Worm (Caenorhabditis elegans) whole organism, young adult: ENCODE measurements around the gene F46C5.6.

Experiments used
- B0336.3 ChIP-seq: fragments of 200-800 bp; sonication (Bioruptor generic); IDR thresholded peaks from 2 replicates; pipeline ENCODE4 v1.3.6; 2022; ENCODE audit warnings: missing genetic modification characterization, missing compliant biosample characterization
- C17E4.6 ChIP-seq: fragments of 200-800 bp; sonication (Bioruptor generic); IDR thresholded peaks from 2 replicates; pipeline ENCODE4 v1.3.6; 2022; ENCODE audit warnings: missing genetic modification reagents, missing genetic modification characterization, missing compliant biosample characterization
- D2030.7 ChIP-seq: fragments of 200-800 bp; sonication (Bioruptor generic); IDR thresholded peaks from 2 replicates; pipeline ENCODE4 v1.3.6; 2022; ENCODE audit warnings: missing genetic modification reagents, missing genetic modification characterization, missing compliant biosample characterization
- F23B12.7 ChIP-seq: sonication (generic microtip); optimal IDR thresholded peaks from 2 replicates; lab custom pipeline; 2017; ENCODE audit warnings: missing genetic modification characterization, mild to moderate bottlenecking, missing compliant biosample characterization, antibody characterized with exemption, moderate library complexity; ENCODE audit not compliant: insufficient read depth
- F33H1.4 ChIP-seq: fragments of 200-800 bp; sonication (Bioruptor generic); IDR thresholded peaks from 2 replicates; pipeline ENCODE4 v1.3.6; 2022; ENCODE audit warnings: missing genetic modification reagents, missing genetic modification characterization, missing compliant biosample characterization
- F37B4.10 ChIP-seq: fragments of 200-800 bp; sonication (Bioruptor generic); IDR thresholded peaks from 2 replicates; pipeline ENCODE4 v1.3.6; 2022; ENCODE audit warnings: missing genetic modification characterization, missing compliant biosample characterization
- F39B2.1 ChIP-seq: fragments of 200-800 bp; sonication (Bioruptor generic); IDR thresholded peaks from 2 replicates; pipeline ENCODE4 v1.3.6; 2022; ENCODE audit warnings: missing genetic modification reagents, missing genetic modification characterization, missing compliant biosample characterization
- F55B11.4 ChIP-seq: sonication (generic microtip); optimal IDR thresholded peaks from 2 replicates; lab custom pipeline; 2016; ENCODE audit warnings: missing compliant biosample characterization, missing genetic modification characterization, borderline replicate concordance; ENCODE audit not compliant: insufficient read depth
- F57C9.4 ChIP-seq: sonication (generic microtip); optimal IDR thresholded peaks from 2 replicates; lab custom pipeline; 2017; ENCODE audit warnings: mild to moderate bottlenecking, missing genetic modification characterization, missing compliant biosample characterization
- K12H6.12 ChIP-seq: fragments of 200-800 bp; sonication (Bioruptor generic); optimal IDR thresholded peaks from 2 replicates; lab custom pipeline; 2018; ENCODE audit warnings: mild to moderate bottlenecking, missing genetic modification characterization, missing compliant biosample characterization
- ZK185.1 ChIP-seq: sonication (generic microtip); optimal IDR thresholded peaks from 2 replicates; lab custom pipeline; 2016; ENCODE audit warnings: mild to moderate bottlenecking, missing genetic modification characterization, missing compliant biosample characterization; ENCODE audit not compliant: poor library complexity, severe bottlenecking
- aptf-2 ChIP-seq: fragments of 200-800 bp; sonication (Bioruptor generic); conservative IDR thresholded peaks from 2 replicates; pipeline ENCODE4 v1.3.6; 2022; ENCODE audit warnings: missing genetic modification reagents, missing genetic modification characterization, missing compliant biosample characterization
- aptf-3 ChIP-seq: fragments of 200-800 bp; sonication (Bioruptor generic); IDR thresholded peaks from 2 replicates; pipeline ENCODE4 v1.3.6; 2022; ENCODE audit warnings: missing genetic modification characterization, missing compliant biosample characterization
- attf-5 ChIP-seq: fragments of 200-800 bp; sonication (Bioruptor generic); optimal IDR thresholded peaks from 2 replicates; lab custom pipeline; 2018; ENCODE audit warnings: mild to moderate bottlenecking, missing genetic modification characterization, missing compliant biosample characterization
- bed-1 ChIP-seq: fragments of 200-800 bp; sonication (Bioruptor generic); IDR thresholded peaks from 2 replicates; pipeline ENCODE4 v1.3.6; 2022; ENCODE audit warnings: missing genetic modification reagents, missing genetic modification characterization, missing compliant biosample characterization
- ccch-3 ChIP-seq: fragments of 200-800 bp; sonication (Bioruptor generic); optimal IDR thresholded peaks from 2 replicates; lab custom pipeline; 2018; ENCODE audit warnings: mild to moderate bottlenecking, missing genetic modification characterization, missing compliant biosample characterization
- ceh-27 ChIP-seq: fragments of 200-800 bp; sonication (Bioruptor generic); optimal IDR thresholded peaks from 2 replicates; lab custom pipeline; 2018; ENCODE audit warnings: mild to moderate bottlenecking, missing genetic modification characterization, moderate library complexity, missing compliant biosample characterization
- ceh-79 ChIP-seq: sonication (generic microtip); optimal IDR thresholded peaks from 2 replicates; lab custom pipeline; 2017; ENCODE audit warnings: mild to moderate bottlenecking, missing genetic modification characterization, missing compliant biosample characterization
- ceh-91 ChIP-seq: fragments of 200-800 bp; sonication (Bioruptor generic); IDR thresholded peaks from 2 replicates; pipeline ENCODE4 v1.3.6; 2022; ENCODE audit warnings: missing genetic modification reagents, missing genetic modification characterization, missing compliant biosample characterization
- chd-7 ChIP-seq: sonication (generic microtip); optimal IDR thresholded peaks from 2 replicates; lab custom pipeline; 2016; ENCODE audit warnings: mild to moderate bottlenecking, missing genetic modification characterization, moderate library complexity, missing compliant biosample characterization
- dox-1 ChIP-seq: fragments of 200-800 bp; sonication (Bioruptor generic); IDR thresholded peaks from 2 replicates; pipeline ENCODE4 v1.3.6; 2022; ENCODE audit warnings: missing genetic modification reagents, missing genetic modification characterization, missing compliant biosample characterization
- ekl-4 ChIP-seq: fragments of 200-800 bp; sonication (Bioruptor generic); IDR thresholded peaks from 2 replicates; pipeline ENCODE4 v1.3.6; 2022; ENCODE audit warnings: missing genetic modification reagents, missing genetic modification characterization, missing compliant biosample characterization
- ets-4 ChIP-seq: fragments of 200-800 bp; sonication (Bioruptor generic); optimal IDR thresholded peaks from 2 replicates; lab custom pipeline; 2018; ENCODE audit warnings: mild to moderate bottlenecking, missing genetic modification characterization, missing compliant biosample characterization
- him-1 ChIP-seq: sonication (generic microtip); optimal IDR thresholded peaks from 2 replicates; lab custom pipeline; 2016; ENCODE audit warnings: missing genotype, missing genetic modification reagents, missing genetic modification characterization, missing compliant biosample characterization
- hlh-12 ChIP-seq: sonication (generic microtip); optimal IDR thresholded peaks from 2 replicates; lab custom pipeline; 2016; ENCODE audit warnings: missing genetic modification characterization, missing compliant biosample characterization
- lag-1 ChIP-seq: fragments of 200-800 bp; sonication (Bioruptor generic); IDR thresholded peaks from 2 replicates; pipeline ENCODE4 v1.3.6; 2022; ENCODE audit warnings: missing genetic modification reagents, missing genetic modification characterization, missing compliant biosample characterization
- let-526 ChIP-seq: fragments of 200-800 bp; sonication (Bioruptor generic); IDR thresholded peaks from 2 replicates; pipeline ENCODE4 v1.3.6; 2022; ENCODE audit warnings: missing genetic modification reagents, missing genetic modification characterization, missing compliant biosample characterization
- lin-40 ChIP-seq: sonication (generic microtip); optimal IDR thresholded peaks from 2 replicates; lab custom pipeline; 2016; ENCODE audit warnings: missing genetic modification characterization, mild to moderate bottlenecking, missing compliant biosample characterization, missing genotype, missing genetic modification reagents
- lin-54 ChIP-seq: fragments of 200-800 bp; sonication (Bioruptor generic); optimal IDR thresholded peaks from 2 replicates; lab custom pipeline; 2018; ENCODE audit warnings: mild to moderate bottlenecking, missing genetic modification characterization, missing compliant biosample characterization
- madf-3 ChIP-seq: fragments of 200-800 bp; sonication (Bioruptor generic); IDR thresholded peaks from 2 replicates; pipeline ENCODE4 v1.3.6; 2022; ENCODE audit warnings: missing genetic modification reagents, missing genetic modification characterization, missing compliant biosample characterization
- madf-6 ChIP-seq: fragments of 200-800 bp; sonication (Bioruptor generic); IDR thresholded peaks from 2 replicates; pipeline ENCODE4 v1.3.6; 2022; ENCODE audit warnings: missing genetic modification reagents, missing genetic modification characterization, missing compliant biosample characterization
- nhr-27 ChIP-seq: fragments of 200-800 bp; sonication (Bioruptor generic); optimal IDR thresholded peaks from 2 replicates; lab custom pipeline; 2018; ENCODE audit warnings: mild to moderate bottlenecking, missing genetic modification characterization, moderate library complexity, missing compliant biosample characterization
- nhr-80 ChIP-seq: sonication (generic microtip); optimal IDR thresholded peaks from 2 replicates; lab custom pipeline; 2016; ENCODE audit warnings: missing genetic modification characterization, missing compliant biosample characterization
- pha-4 ChIP-seq: fragments of 150-350 bp; sonication (generic microtip); optimal IDR thresholded peaks from 2 replicates; lab custom pipeline; 2014; ENCODE audit warnings: missing biosample characterization, missing genetic modification reagents, missing genetic modification characterization
- rec-8 ChIP-seq, 2 experiments: sonication (generic microtip); optimal IDR thresholded peaks; 2 replicates each; lab custom pipeline; 2016; ENCODE audit warnings: mild to moderate bottlenecking in 2 of 2, missing genetic modification characterization in 2 of 2, missing genetic modification reagents in 2 of 2, missing genotype in 2 of 2, missing biosample characterization in 1 of 2, missing compliant biosample characterization in 1 of 2, moderate library complexity in 1 of 2
- repo-1 ChIP-seq: sonication (generic microtip); optimal IDR thresholded peaks from 2 replicates; lab custom pipeline; 2017; ENCODE audit warnings: mild to moderate bottlenecking, missing genetic modification characterization, missing compliant biosample characterization
- rpc-1 ChIP-seq, 2 experiments: fragments of 150-350 bp in 1 of 2; sonication (generic microtip) in 1 of 2; optimal IDR thresholded peaks; 2 replicates each; lab custom pipeline; 2014 to 2018; ENCODE audit warnings: missing biosample characterization in 1 of 2, missing genetic modification characterization in 1 of 2, missing genetic modification reagents in 1 of 2, missing genotype in 1 of 2
- snpc-1.3 ChIP-seq: sonication (generic microtip); optimal IDR thresholded peaks from 2 replicates; lab custom pipeline; 2017; ENCODE audit warnings: missing genetic modification characterization, mild to moderate bottlenecking, missing compliant biosample characterization, antibody characterized with exemption, moderate library complexity, missing genotype, missing genetic modification reagents; ENCODE audit not compliant: insufficient read depth
- sptf-2 ChIP-seq: fragments of 200-800 bp; sonication (Bioruptor generic); optimal IDR thresholded peaks from 2 replicates; lab custom pipeline; 2018; ENCODE audit warnings: mild to moderate bottlenecking, missing genetic modification characterization, missing compliant biosample characterization
- tbp1 ChIP-seq: fragments of 200-800 bp; sonication (Bioruptor generic); optimal IDR thresholded peaks from 2 replicates; lab custom pipeline; 2018; ENCODE audit warnings: mild to moderate bottlenecking, missing genetic modification characterization, missing compliant biosample characterization
- unc-62 ChIP-seq: fragments of 150-350 bp; optimal IDR thresholded peaks from 2 replicates; lab custom pipeline; 2014; ENCODE audit warnings: missing biosample characterization, missing genetic modification reagents, missing genetic modification characterization
- xnd-1 ChIP-seq: sonication (generic microtip); optimal IDR thresholded peaks from 2 replicates; lab custom pipeline; 2016; ENCODE audit warnings: missing genotype, missing genetic modification reagents, missing genetic modification characterization, missing compliant biosample characterization
- ztf-18 ChIP-seq: sonication (generic microtip); optimal IDR thresholded peaks from 2 replicates; lab custom pipeline; 2016; ENCODE audit warnings: missing genotype, mild to moderate bottlenecking, missing genetic modification characterization, missing compliant biosample characterization
- ztf-26 ChIP-seq: sonication (generic microtip); optimal IDR thresholded peaks from 2 replicates; lab custom pipeline; 2017; ENCODE audit warnings: missing genetic modification characterization, missing compliant biosample characterization

F46C5.6 gene

DNA sequence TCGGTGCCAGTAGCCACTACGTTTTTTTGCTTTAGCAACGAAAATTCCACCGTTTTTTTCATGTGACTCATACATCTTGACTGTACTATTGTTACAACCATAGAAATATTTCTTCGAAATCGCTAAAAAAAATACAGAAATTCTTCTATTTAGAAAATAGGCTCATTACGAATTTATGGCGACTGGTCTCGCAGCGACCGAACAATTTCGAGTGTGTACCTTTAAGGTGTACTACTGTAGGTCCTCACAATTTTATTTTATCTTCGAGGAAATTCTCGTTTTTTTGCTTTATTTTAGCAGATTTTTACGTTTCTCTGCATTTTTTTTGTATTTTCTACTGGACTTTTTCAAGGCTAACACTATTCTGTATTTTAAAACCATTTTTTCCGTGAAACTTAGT, 45.7 kb upstream of the F46C5.6 start (continued):
- TF ChIP-seq hlh-12 (tag; lab: Kevin White, UChicago) (no peak), ceh-79 (tag; lab: Kevin White, UChicago) (no peak), F55B11.4 (tag; lab: Kevin White, UChicago) (no peak), ztf-18 (tag; lab: Kevin White, UChicago) (no peak), aptf-2 (GFP tag; lab: Robert Waterston, UW) (no peak), attf-5 (no peak), tbp1 (peak; percentile 5), D2030.7 (peak; percentile 56; the same call in 1 of the 2 replicates), pha-4 (tag; lab: Kevin White, UChicago) (no peak), madf-6 (GFP tag; lab: Robert Waterston, UW) (peak; percentile 94), unc-62 (GFP tag; lab: Kevin White, UChicago) (no peak), nhr-80 (no peak), snpc-1.3 (tag; lab: Kevin White, UChicago) (peak; percentile 17), F57C9.4 (tag; lab: Kevin White, UChicago) (no peak), B0336.3 (no peak), ceh-27 (no peak), rpc-1 (optimal IDR thresholded peaks at IDR 0.05; lab: Kevin White, UChicago) (no peak), rpc-1 (tag; optimal IDR thresholded peaks at IDR 0.05; lab: Kevin White, UChicago) (no peak), ceh-91 (GFP tag; lab: Robert Waterston, UW) (no peak), xnd-1 (tag; lab: Kevin White, UChicago) (peak; percentile 92)

DNA sequence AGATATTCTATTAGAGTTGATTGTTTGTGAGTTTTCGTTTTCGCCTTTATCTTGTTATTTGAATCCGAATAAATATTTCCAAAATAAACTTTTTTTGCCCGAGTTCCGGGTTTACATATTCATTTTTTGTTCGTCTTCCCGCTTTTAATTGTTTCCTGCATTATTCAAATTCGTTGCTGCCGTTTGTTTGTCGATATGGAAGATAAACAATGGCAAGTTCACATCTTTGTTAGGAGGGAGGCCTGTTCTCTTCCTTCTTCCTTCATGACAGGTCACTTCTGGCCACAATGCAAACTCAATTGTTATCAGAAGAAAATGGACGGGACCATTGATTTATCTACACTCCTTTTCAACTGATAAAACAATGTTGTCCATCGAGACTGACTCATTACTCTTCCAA, 45.3 kb upstream of the F46C5.6 start:
- no peak for TF ChIP-seq F23B12.7 (tag; lab: Kevin White, UChicago)
- TF ChIP-seq F39B2.1: no peak
- no peak for TF ChIP-seq repo-1
- TF ChIP-seq him-1: no peak
- TF ChIP-seq madf-3 (GFP tag; lab: Robert Waterston, UW): 0 out of 2 replicates have a peak, but pooled peaks have one; percentile 50
- peak; percentile 18; the same call in 1 of the 2 replicates for TF ChIP-seq madf-6 (GFP tag; lab: Robert Waterston, UW)
- no peak for TF ChIP-seq rpc-1 (optimal IDR thresholded peaks at IDR 0.05; lab: Kevin White, UChicago)
- TF ChIP-seq rpc-1 (tag; optimal IDR thresholded peaks at IDR 0.05; lab: Kevin White, UChicago): no peak

DNA sequence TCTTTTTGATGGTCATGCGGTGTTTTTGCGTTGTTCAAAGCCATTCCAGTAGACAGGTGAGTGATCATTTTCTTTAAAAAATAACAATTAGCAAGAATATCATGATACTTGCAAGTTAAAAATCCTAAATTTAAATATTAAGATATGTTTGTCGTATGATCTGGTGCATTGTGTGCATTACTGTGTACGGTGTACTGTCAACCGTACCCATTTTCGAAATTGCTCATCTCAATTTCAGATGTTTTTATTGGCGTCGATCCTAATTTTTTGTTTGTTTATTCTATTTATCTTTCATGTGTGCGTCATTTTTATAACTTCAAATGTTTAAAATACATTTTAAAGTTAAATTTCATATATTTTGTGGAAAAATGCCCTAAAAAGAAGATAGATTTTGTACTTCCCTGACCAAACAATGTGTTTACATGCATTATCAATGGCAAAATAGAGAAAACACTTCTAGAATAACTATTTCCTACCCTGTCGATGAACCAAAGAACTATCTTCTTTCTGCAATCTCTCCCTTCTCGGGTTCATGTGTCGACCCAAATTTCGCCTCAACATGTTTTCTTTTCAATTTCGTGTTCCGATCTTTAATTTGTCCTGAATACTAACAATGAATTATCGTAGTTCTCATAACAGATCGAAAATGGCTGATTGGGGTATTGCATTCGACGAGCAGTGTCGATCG, 40.1 kb upstream of the F46C5.6 start, which contains the start of the genes T07D4.5 and ddx-19:
TSS of gene T07D4.5 (minus strand) at position 71 of the 688 bp plus-strand sequence.
TSS of gene ddx-19 (plus strand) at position 638 of the 688 bp plus-strand sequence.
- TF ChIP-seq F37B4.10 (no peak), snpc-1.3 (tag; lab: Kevin White, UChicago) (peak; percentile 45), ets-4 (GFP tag; lab: Kevin White, UChicago) (no peak), madf-6 (GFP tag; lab: Robert Waterston, UW) (peak; percentile 51; the same call in 1 of the 2 replicates), lag-1 (GFP tag; lab: Robert Waterston, UW) (no peak), F33H1.4 (peak; percentile 17; the same call in 1 of the 2 replicates), ekl-4 (GFP tag; lab: Robert Waterston, UW) (no peak), C17E4.6 (no peak), aptf-3 (GFP tag; lab: Robert Waterston, UW) (no peak), ZK185.1 (tag; lab: Kevin White, UChicago) (no peak), ztf-26 (tag; lab: Kevin White, UChicago) (no peak), bed-1 (GFP tag; lab: Robert Waterston, UW) (no peak), dox-1 (no peak), ccch-3 (GFP tag; lab: Kevin White, UChicago) (no peak), nhr-27 (tag; lab: Kevin White, UChicago) (no peak), F23B12.7 (tag; lab: Kevin White, UChicago) (peak; percentile 40), lin-54 (GFP tag; lab: Kevin White, UChicago) (no peak), let-526 (GFP tag; lab: Robert Waterston, UW) (no peak), lin-40 (tag; lab: Kevin White, UChicago) (no peak), him-1 (no peak), chd-7 (tag; lab: Kevin White, UChicago) (no peak), K12H6.12 (tag; lab: Kevin White, UChicago) (no peak), nhr-80 (no peak), sptf-2 (GFP tag; lab: Kevin White, UChicago) (no peak), rec-8 (tag; optimal IDR thresholded peaks at IDR 0.05; lab: Kevin White, UChicago) (no peak), unc-62 (GFP tag; lab: Kevin White, UChicago) (no peak)
